Fruit fly (Drosophila melanogaster): ENCODE results near the gene dia.
A peak's percentile ranks its signal among the peaks of the same experiment; 100 is the strongest.

Gene dia

dm6 chr2L:20757808-20758187 is at the start of gene dia, which contains the start of gene Rhau:
Gene dia (plus strand): TSS chr2L:20758144.
Gene Rhau (minus strand): TSS chr2L:20757985.
- TF ChIP-seq CG7101 (tag; optimal IDR thresholded peaks at IDR 0.05) (peak; percentile 38), CG7045 (GFP tag; optimal IDR thresholded peaks at IDR 0.05) (no peak), pad (GFP tag; optimal IDR thresholded peaks at IDR 0.05) (no peak), CG14711 (tag; optimal IDR thresholded peaks at IDR 0.05) (peak; percentile 51), CG12768 (GFP tag; optimal IDR thresholded peaks at IDR 0.05) (no peak), CG1620 (GFP tag; optimal IDR thresholded peaks at IDR 0.05) (peak; percentile 24), ovo (GFP tag; optimal IDR thresholded peaks at IDR 0.05) (no peak), kay (GFP tag; ENCODE audit: borderline replicate concordance) (peak; percentile 35), Hr96 (GFP tag; optimal IDR thresholded peaks at IDR 0.05) (no peak), tj (GFP tag; optimal IDR thresholded peaks at IDR 0.05) (peak; percentile 10), bab1 (GFP tag; optimal IDR thresholded peaks at IDR 0.05) (peak; percentile 83), cnc (optimal IDR thresholded peaks at IDR 0.05) (no peak), Crg-1 (GFP tag; optimal IDR thresholded peaks at IDR 0.05) (no peak), CG11617 (GFP tag; optimal IDR thresholded peaks at IDR 0.05) (peak; percentile 15), CG5204 (GFP tag; optimal IDR thresholded peaks at IDR 0.05) (no peak), cic (GFP tag; optimal IDR thresholded peaks at IDR 0.05) (no peak), Clk (GFP tag; optimal IDR thresholded peaks at IDR 0.05) (no peak), CG33017 (tag; optimal IDR thresholded peaks at IDR 0.05) (no peak), toe (GFP tag; optimal IDR thresholded peaks at IDR 0.05) (peak; percentile 32), Mnt (GFP tag; optimal IDR thresholded peaks at IDR 0.05) (peak; percentile 34)

- TF ChIP-seq kay (GFP tag; ENCODE audit: borderline replicate concordance) (peak; percentile 73), cic (GFP tag; optimal IDR thresholded peaks at IDR 0.05) (peak; percentile 56), Mnt (GFP tag; optimal IDR thresholded peaks at IDR 0.05) (peak; percentile 49), CG5204 (GFP tag; optimal IDR thresholded peaks at IDR 0.05) (no peak), pad (GFP tag; optimal IDR thresholded peaks at IDR 0.05) (no peak), Hr96 (GFP tag; optimal IDR thresholded peaks at IDR 0.05) (peak; percentile 31), tj (GFP tag; optimal IDR thresholded peaks at IDR 0.05) (no peak), ovo (GFP tag; optimal IDR thresholded peaks at IDR 0.05) (no peak), CG7045 (GFP tag; optimal IDR thresholded peaks at IDR 0.05) (peak; percentile 49), toe (GFP tag; optimal IDR thresholded peaks at IDR 0.05) (peak; percentile 10), CG33017 (tag; optimal IDR thresholded peaks at IDR 0.05) (peak; percentile 40), CG12768 (GFP tag; optimal IDR thresholded peaks at IDR 0.05) (peak; percentile 35), Crg-1 (GFP tag; optimal IDR thresholded peaks at IDR 0.05) (no peak), bab1 (GFP tag; optimal IDR thresholded peaks at IDR 0.05) (peak; percentile 1), CG7101 (tag; optimal IDR thresholded peaks at IDR 0.05) (no peak), CG11617 (GFP tag; optimal IDR thresholded peaks at IDR 0.05) (no peak), CG1620 (GFP tag; optimal IDR thresholded peaks at IDR 0.05) (no peak), CG14711 (tag; optimal IDR thresholded peaks at IDR 0.05) (peak; percentile 22), cnc (optimal IDR thresholded peaks at IDR 0.05) (no peak), Clk (GFP tag; optimal IDR thresholded peaks at IDR 0.05) (no peak)
These were observed 43.2 kb upstream of the dia start, which contains the start of gene Hr38 for dm6 chr2L:20714468-20715404. Gene Hr38 (minus strand): TSS chr2L:20714588.

dm6 chr2L:20716077-20716476 is 41.9 kb upstream of the dia start:
- TF ChIP-seq ovo (GFP tag; optimal IDR thresholded peaks at IDR 0.05) (peak; percentile 89), tj (GFP tag; optimal IDR thresholded peaks at IDR 0.05) (peak; percentile 13), CG12768 (GFP tag; optimal IDR thresholded peaks at IDR 0.05) (peak; percentile 14), Mnt (GFP tag; optimal IDR thresholded peaks at IDR 0.05) (peak; percentile 27), Crg-1 (GFP tag; optimal IDR thresholded peaks at IDR 0.05) (no peak), cic (GFP tag; optimal IDR thresholded peaks at IDR 0.05) (peak; percentile 77), Hr96 (GFP tag; optimal IDR thresholded peaks at IDR 0.05) (peak; percentile 3), bab1 (GFP tag; optimal IDR thresholded peaks at IDR 0.05) (peak; percentile 8), CG7045 (GFP tag; optimal IDR thresholded peaks at IDR 0.05) (no peak)

- no peak for TF ChIP-seq Clk (GFP tag; optimal IDR thresholded peaks at IDR 0.05)
- no peak for TF ChIP-seq cnc (optimal IDR thresholded peaks at IDR 0.05)
- no peak for TF ChIP-seq Crg-1 (GFP tag; optimal IDR thresholded peaks at IDR 0.05)
- TF ChIP-seq tj (GFP tag; optimal IDR thresholded peaks at IDR 0.05), result no peak
- no peak for TF ChIP-seq CG7045 (GFP tag; optimal IDR thresholded peaks at IDR 0.05)
- no peak for TF ChIP-seq CG14711 (tag; optimal IDR thresholded peaks at IDR 0.05)
- TF ChIP-seq Mnt (GFP tag; optimal IDR thresholded peaks at IDR 0.05), result no peak
- TF ChIP-seq Hr96 (GFP tag; optimal IDR thresholded peaks at IDR 0.05), result no peak
- TF ChIP-seq CG5204 (GFP tag; optimal IDR thresholded peaks at IDR 0.05), result no peak
- TF ChIP-seq bab1 (GFP tag; optimal IDR thresholded peaks at IDR 0.05), result no peak
- TF ChIP-seq kay (GFP tag; ENCODE audit: borderline replicate concordance), result no peak
- no peak for TF ChIP-seq ovo (GFP tag; optimal IDR thresholded peaks at IDR 0.05)
- no peak for TF ChIP-seq CG12768 (GFP tag; optimal IDR thresholded peaks at IDR 0.05)
- TF ChIP-seq CG1620 (GFP tag; optimal IDR thresholded peaks at IDR 0.05), result no peak
- TF ChIP-seq pad (GFP tag; optimal IDR thresholded peaks at IDR 0.05), result no peak
These were observed 41.2 kb upstream of the dia start for dm6 chr2L:20716712-20717111.

dm6 chr2L:20720011-20720410 is 37.9 kb upstream of the dia start:
- TF ChIP-seq cic (GFP tag; optimal IDR thresholded peaks at IDR 0.05) (peak; percentile 91), CG1620 (GFP tag; optimal IDR thresholded peaks at IDR 0.05) (no peak), bab1 (GFP tag; optimal IDR thresholded peaks at IDR 0.05) (no peak), pad (GFP tag; optimal IDR thresholded peaks at IDR 0.05) (peak; percentile 94), CG7045 (GFP tag; optimal IDR thresholded peaks at IDR 0.05) (no peak)

- TF ChIP-seq CG1620 (GFP tag; optimal IDR thresholded peaks at IDR 0.05), result no peak
- TF ChIP-seq tj (GFP tag; optimal IDR thresholded peaks at IDR 0.05), result no peak
- TF ChIP-seq Mnt (GFP tag; optimal IDR thresholded peaks at IDR 0.05), result no peak
- no peak for TF ChIP-seq bab1 (GFP tag; optimal IDR thresholded peaks at IDR 0.05)
- TF ChIP-seq CG14711 (tag; optimal IDR thresholded peaks at IDR 0.05), result no peak
- TF ChIP-seq cic (GFP tag; optimal IDR thresholded peaks at IDR 0.05), result no peak
- no peak for TF ChIP-seq CG11617 (GFP tag; optimal IDR thresholded peaks at IDR 0.05)
- no peak for TF ChIP-seq CG33017 (tag; optimal IDR thresholded peaks at IDR 0.05)
- TF ChIP-seq toe (GFP tag; optimal IDR thresholded peaks at IDR 0.05), result no peak
- TF ChIP-seq CG12768 (GFP tag; optimal IDR thresholded peaks at IDR 0.05), result no peak
- no peak for TF ChIP-seq cnc (optimal IDR thresholded peaks at IDR 0.05)
- no peak for TF ChIP-seq pad (GFP tag; optimal IDR thresholded peaks at IDR 0.05)
- no peak for TF ChIP-seq Hr96 (GFP tag; optimal IDR thresholded peaks at IDR 0.05)
These were observed 36.5 kb upstream of the dia start for dm6 chr2L:20721456-20721855.
